Worm (Caenorhabditis elegans) whole organism, L4/young adult: ENCODE measurements around the gene T28C6.5.

Experiments used
- W03F9.2 ChIP-seq: fragments of 150-350 bp; optimal IDR thresholded peaks from 2 replicates; lab custom pipeline; 2014; ENCODE audit warnings: missing biosample characterization, missing genetic modification characterization
- dao-5 ChIP-seq: sonication (generic microtip); optimal IDR thresholded peaks from 2 replicates; lab custom pipeline; 2016; ENCODE audit warnings: missing genotype, missing genetic modification characterization, moderate library complexity, missing compliant biosample characterization
- him-1 ChIP-seq: sonication (generic microtip); optimal IDR thresholded peaks from 2 replicates; lab custom pipeline; 2016; ENCODE audit warnings: missing genotype, missing genetic modification reagents, missing genetic modification characterization, missing compliant biosample characterization

DNA sequence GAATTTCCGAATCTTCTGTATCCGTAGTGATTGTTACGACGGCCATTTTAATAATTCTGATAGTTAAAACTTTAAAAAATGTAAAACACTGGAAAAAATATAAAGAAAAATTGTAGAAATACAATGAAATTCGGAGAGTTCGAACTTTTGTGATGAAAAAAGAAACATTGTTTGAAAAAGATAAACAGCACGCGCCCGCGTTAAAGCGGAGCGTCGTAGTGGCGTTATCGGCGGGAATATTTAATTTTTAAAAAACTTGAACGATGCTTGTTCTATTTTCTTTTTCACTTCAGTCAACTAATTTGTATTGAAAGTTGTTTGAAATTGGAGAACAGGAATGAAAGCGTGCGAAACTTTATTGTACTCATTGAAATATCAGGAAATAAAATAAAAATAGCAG, 48.4 kb downstream of the T28C6.5 start, which contains the start of gene npp-23:
- TF ChIP-seq him-1 (tag; lab: Kevin White, UChicago) = no peak
- TF ChIP-seq dao-5 (tag; lab: Kevin White, UChicago) = no peak
- no peak for TF ChIP-seq W03F9.2
